Worm (Caenorhabditis elegans): ENCODE data around the gene lit-1.

ce11 chrIII:13743922-13744321 lies 42.1 kb downstream of the lit-1 start, which contains the start of gene tyr-2:
- no peak for TF ChIP-seq lin-15B (tag; optimal IDR thresholded peaks at IDR 0.05)
- TF ChIP-seq nhr-11 (tag; optimal IDR thresholded peaks at IDR 0.05) = no peak
- no peak for TF ChIP-seq unc-62 (GFP tag; optimal IDR thresholded peaks at IDR 0.05)
- no peak for TF ChIP-seq elt-3 (tag; optimal IDR thresholded peaks at IDR 0.05)
- no peak for TF ChIP-seq pag-3 (tag; optimal IDR thresholded peaks at IDR 0.05; ENCODE audit: borderline replicate concordance, insufficient read depth)
- no peak for TF ChIP-seq tbx-2 (tag; optimal IDR thresholded peaks at IDR 0.05)
- no peak for TF ChIP-seq snpc-4 (tag; optimal IDR thresholded peaks at IDR 0.05)

Measured in whole organism, L1 larva.